Worm (Caenorhabditis elegans): ENCODE measurements around the gene alh-7.
A peak's percentile ranks its signal among the peaks of the same experiment; 100 is the strongest.

Gene alh-7

ce11 chrII:13461604-13462375 is 29.8 kb downstream of the alh-7 start (continued):
- TF ChIP-seq dmd-8 (GFP tag; IDR thresholded peaks at IDR 0.05) (no peak; the same call in 1 of the 2 replicates), tag-97 (GFP tag; IDR thresholded peaks at IDR 0.05) (no peak), zip-11 (GFP tag; IDR thresholded peaks at IDR 0.05) (peak; percentile 40; the same call in 1 of the 2 replicates), Y48G9A.11 (GFP tag; IDR thresholded peaks at IDR 0.05) (no peak), nhr-237 (tag; optimal IDR thresholded peaks at IDR 0.05) (no peak), ztf-7 (tag; optimal IDR thresholded peaks at IDR 0.05) (no peak), lin-29 (GFP tag; IDR thresholded peaks at IDR 0.05) (no peak), gei-8 (GFP tag; optimal IDR thresholded peaks at IDR 0.05) (peak; percentile 89), mdl-1 (tag; optimal IDR thresholded peaks at IDR 0.05) (peak; percentile 54 to 84), nhr-11 (tag; optimal IDR thresholded peaks at IDR 0.05) (peak; percentile 79), mep-1 (tag; optimal IDR thresholded peaks at IDR 0.05) (peak; percentile 70), dmd-6 (GFP tag; IDR thresholded peaks at IDR 0.05) (peak; percentile 99), ZK546.5 (tag; optimal IDR thresholded peaks at IDR 0.05) (no peak), lin-15B (tag; optimal IDR thresholded peaks at IDR 0.05) (no peak), Y5F2A.4 (GFP tag; optimal IDR thresholded peaks at IDR 0.05) (no peak), dve-1 (tag; optimal IDR thresholded peaks at IDR 0.05; ENCODE audit: insufficient read depth) (peak; percentile 95), daf-12 (tag; optimal IDR thresholded peaks at IDR 0.05) (no peak), hlh-11 (tag; optimal IDR thresholded peaks at IDR 0.05) (peak; percentile 98), rbr-2 (tag; optimal IDR thresholded peaks at IDR 0.05) (peak; percentile 37), egl-43 (GFP tag; IDR thresholded peaks at IDR 0.05) (no peak), jun-1 (tag; optimal IDR thresholded peaks at IDR 0.05) (no peak), ctbp-1 (GFP tag; IDR thresholded peaks at IDR 0.05) (peak; percentile 58; the same call in 1 of the 2 replicates), lir-3 (tag; optimal IDR thresholded peaks at IDR 0.05) (no peak), mdt-29 (GFP tag; IDR thresholded peaks at IDR 0.05) (0 out of 2 replicates have a peak, but pooled peaks have one; percentile 40), spr-3 (GFP tag; optimal IDR thresholded peaks at IDR 0.05) (peak; percentile 21), ceh-82 (tag; optimal IDR thresholded peaks at IDR 0.05) (no peak), nhr-42 (GFP tag; IDR thresholded peaks at IDR 0.05) (peak; percentile 42; the same call in 1 of the 2 replicates), daf-19 (GFP tag; conservative IDR thresholded peaks at IDR 0.05) (no peak), dpl-1 (GFP tag; optimal IDR thresholded peaks at IDR 0.05) (peak; percentile 25), vab-7 (GFP tag; IDR thresholded peaks at IDR 0.05) (no peak), unc-130 (GFP tag; optimal IDR thresholded peaks at IDR 0.05) (no peak), pha-4 (GFP tag; IDR thresholded peaks at IDR 0.05) (no peak; the same call in 1 of the 2 replicates), pha-4 (tag; optimal IDR thresholded peaks at IDR 0.05) (no peak), T20F7.1 (GFP tag; optimal IDR thresholded peaks at IDR 0.05) (peak; percentile 72), lin-39 (tag; optimal IDR thresholded peaks at IDR 0.05) (no peak), ceh-20 (GFP tag; IDR thresholded peaks at IDR 0.05) (peak; percentile 81), F10B5.3 (tag; optimal IDR thresholded peaks at IDR 0.05) (no peak), arid-1 (GFP tag; conservative IDR thresholded peaks at IDR 0.05) (0 out of 2 replicates have a peak, but pooled peaks have one; percentile 35), nhr-28 (tag; optimal IDR thresholded peaks at IDR 0.05) (peak; percentile 89), ceh-62 (tag; optimal IDR thresholded peaks at IDR 0.05) (no peak), nhr-25 (tag; optimal IDR thresholded peaks at IDR 0.05; ENCODE audit: borderline replicate concordance, insufficient read depth) (peak; percentile 83), T26A8.4 (GFP tag; IDR thresholded peaks at IDR 0.05) (peak; percentile 58; the same call in 1 of the 2 replicates), F26F4.8 (GFP tag; conservative IDR thresholded peaks at IDR 0.05) (no peak), nhr-48 (tag; optimal IDR thresholded peaks at IDR 0.05) (peak; percentile 99), dmd-9 (GFP tag; IDR thresholded peaks at IDR 0.05) (no peak), madf-5 (GFP tag; IDR thresholded peaks at IDR 0.05) (0 out of 4 replicates have a peak, but pooled peaks have one; percentile 15 to 22), snpc-1.2 (GFP tag; IDR thresholded peaks at IDR 0.05) (peak; percentile 62; the same call in 1 of the 2 replicates), hif-1 (tag; optimal IDR thresholded peaks at IDR 0.05) (peak; percentile 57 to 93), nhr-10 (tag; optimal IDR thresholded peaks at IDR 0.05) (peak; percentile 92)

Data from whole organism, L4 larva.